Worm (Caenorhabditis elegans): ENCODE data around the gene srw-117.

ce11 chrV:2943859-2944258 lies 39.4 kb downstream of the srw-117 start, which contains the start of gene srw-137:
- TF ChIP-seq mdl-1 (tag; optimal IDR thresholded peaks at IDR 0.05) (no peak), daf-8 (GFP tag; IDR thresholded peaks at IDR 0.05) (no peak), F37D6.2 (tag; optimal IDR thresholded peaks at IDR 0.05) (no peak), fkh-10 (GFP tag; optimal IDR thresholded peaks at IDR 0.05) (no peak)

Measured in whole organism, L4 larva.